Fruit fly (Drosophila melanogaster): Measurements from ENCODE around the gene lectin-29Ca.

The lectin-29Ca gene

DNA sequence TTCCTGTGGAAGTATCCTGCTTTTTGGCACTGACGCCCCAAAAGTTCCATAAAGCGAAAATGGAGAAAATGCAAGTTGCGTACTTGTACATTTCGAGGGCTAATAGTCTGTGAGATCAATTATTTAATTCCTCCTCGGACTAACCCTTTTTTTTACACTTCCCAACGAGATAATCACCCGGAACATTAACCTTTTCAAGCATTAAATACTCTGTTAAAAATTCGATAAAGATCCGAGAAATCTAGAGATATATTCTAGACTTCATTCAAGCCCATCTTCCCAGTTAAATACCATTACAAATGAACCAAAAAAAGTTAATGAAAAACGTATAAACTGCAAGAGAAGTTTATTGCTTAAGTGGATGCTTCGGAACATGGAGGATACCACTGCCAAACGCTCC lies at the start of gene lectin-29Ca:
TSS of gene lectin-29Ca (minus strand) at position 101 of the 400 bp plus-strand sequence.
- TF ChIP-seq Sox15 (GFP tag; optimal IDR thresholded peaks at IDR 0.05) (no peak), vri (GFP tag; optimal IDR thresholded peaks at IDR 0.05) (no peak), CG10669 (GFP tag; optimal IDR thresholded peaks at IDR 0.05) (no peak), dsx (GFP tag; optimal IDR thresholded peaks at IDR 0.05; ENCODE audit: poor library complexity, severe bottlenecking) (no peak), CG8632 (GFP tag; optimal IDR thresholded peaks at IDR 0.05) (no peak), topi (GFP tag; optimal IDR thresholded peaks at IDR 0.05) (no peak), Lpt (GFP tag; optimal IDR thresholded peaks at IDR 0.05) (no peak), svp (GFP tag) (no peak), CG6792 (GFP tag; optimal IDR thresholded peaks at IDR 0.05) (no peak)

DNA sequence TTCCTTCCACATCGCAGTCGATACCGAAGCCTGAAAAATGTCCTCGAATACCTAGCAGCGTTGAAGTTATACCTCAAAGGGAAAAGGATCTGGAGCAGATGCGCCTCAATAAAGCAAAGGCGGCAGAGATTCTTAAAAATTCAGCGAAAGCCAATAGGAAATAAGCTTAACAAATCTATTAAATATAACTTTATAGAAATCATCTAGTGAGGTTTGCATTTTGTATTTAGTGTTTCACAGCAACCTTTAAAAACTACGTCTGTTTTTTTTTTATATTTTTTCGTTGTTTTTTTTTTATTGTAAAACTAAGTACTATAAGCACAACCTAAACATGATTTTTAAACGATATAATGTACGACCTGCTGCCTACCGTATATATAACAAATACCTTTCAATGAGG lies 48.1 kb upstream of the lectin-29Ca start, which contains the start of gene CG31897:
TSS of gene CG31897 (plus strand) at position 301 of the 400 bp plus-strand sequence.
- TF ChIP-seq CG11762 (GFP tag; optimal IDR thresholded peaks at IDR 0.05; ENCODE audit: insufficient read depth) (no peak), Eip78C (GFP tag) (no peak), CG11902 (GFP tag; optimal IDR thresholded peaks at IDR 0.05) (no peak), CG10669 (GFP tag; optimal IDR thresholded peaks at IDR 0.05) (no peak), fd85E (GFP tag; optimal IDR thresholded peaks at IDR 0.05) (no peak), CG8632 (GFP tag; optimal IDR thresholded peaks at IDR 0.05) (no peak), Sox15 (GFP tag; optimal IDR thresholded peaks at IDR 0.05) (no peak), Ets96B (tag; optimal IDR thresholded peaks at IDR 0.05) (no peak), OdsH (GFP tag; optimal IDR thresholded peaks at IDR 0.05) (no peak), acj6 (GFP tag; optimal IDR thresholded peaks at IDR 0.05) (no peak), CG8119 (GFP tag; IDR thresholded peaks at IDR 0.05) (no peak), CG1621 (tag; optimal IDR thresholded peaks at IDR 0.05) (no peak), Sox14 (GFP tag; optimal IDR thresholded peaks at IDR 0.05) (no peak), Hr38 (GFP tag; optimal IDR thresholded peaks at IDR 0.05) (no peak), CG6163 (GFP tag; IDR thresholded peaks at IDR 0.05) (no peak), fkh (GFP tag; optimal IDR thresholded peaks at IDR 0.05) (no peak)

DNA sequence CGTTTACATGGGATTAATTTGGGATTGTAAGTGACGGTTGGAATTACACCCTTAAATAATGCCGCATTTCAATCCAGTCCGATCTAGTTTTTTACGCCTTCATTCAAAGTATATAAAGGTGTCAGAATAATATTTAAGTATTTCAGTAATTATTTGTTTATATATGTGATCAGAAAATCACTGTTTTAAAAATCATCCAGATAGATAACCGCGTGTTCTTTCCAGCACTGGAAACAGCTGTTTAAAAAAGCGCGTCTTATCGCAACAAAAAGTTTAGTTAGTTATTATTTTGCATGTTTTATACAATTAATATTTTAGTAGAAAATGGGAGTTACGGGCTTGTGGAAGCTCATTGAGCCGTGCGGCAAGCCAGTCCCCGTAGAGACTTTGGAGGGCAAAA lies 44.0 kb upstream of the lectin-29Ca start, which contains the start of gene mus201:
TSS of gene mus201 (plus strand) at position 118 of the 400 bp plus-strand sequence.
- TF ChIP-seq CG8319 (GFP tag; optimal IDR thresholded peaks at IDR 0.05) (no peak), Eip93F (GFP tag; optimal IDR thresholded peaks at IDR 0.05) (no peak), pdm3 (GFP tag; optimal IDR thresholded peaks at IDR 0.05) (no peak), Blimp-1 (GFP tag; optimal IDR thresholded peaks at IDR 0.05) (no peak), Gug (GFP tag; IDR thresholded peaks at IDR 0.05) (no peak), CG6163 (GFP tag; IDR thresholded peaks at IDR 0.05) (no peak), spab (GFP tag; optimal IDR thresholded peaks at IDR 0.05) (no peak), svp (GFP tag) (no peak)

DNA sequence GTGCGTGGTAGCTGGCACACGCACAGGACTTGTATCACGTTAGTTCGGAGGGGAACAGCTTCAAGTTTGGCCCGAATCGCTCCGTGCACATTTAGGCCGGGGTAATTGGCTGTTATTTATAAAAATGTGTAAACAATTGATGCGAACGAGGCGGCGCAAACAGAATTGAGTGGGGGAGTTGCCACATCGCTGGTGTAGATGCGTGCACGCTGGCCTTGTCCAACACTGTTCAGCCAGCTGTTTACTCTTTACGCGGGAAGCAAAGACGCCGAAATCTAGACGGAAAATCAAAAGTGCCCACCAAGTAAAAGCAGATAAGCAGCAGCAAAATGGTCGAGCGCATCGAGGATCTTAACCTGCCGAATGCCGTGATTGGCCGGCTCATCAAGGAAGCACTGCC lies 43.1 kb upstream of the lectin-29Ca start, which contains the start of the genes D12 and Chrac-14:
TSS of gene D12 (minus strand) at position 190 of the 400 bp plus-strand sequence.
TSS of gene Chrac-14 (plus strand) at position 230 of the 400 bp plus-strand sequence.
- 0 out of 3 replicates have a peak, but pooled peaks have one; percentile 27 for TF ChIP-seq CG6163 (GFP tag; IDR thresholded peaks at IDR 0.05)
- TF ChIP-seq fkh (GFP tag; optimal IDR thresholded peaks at IDR 0.05): peak; percentile 88
- no peak for TF ChIP-seq CG3032 (tag; optimal IDR thresholded peaks at IDR 0.05)
- no peak for TF ChIP-seq Ets96B (tag; optimal IDR thresholded peaks at IDR 0.05)
- TF ChIP-seq OdsH (GFP tag; optimal IDR thresholded peaks at IDR 0.05): no peak
- no peak for TF ChIP-seq Ets21C (GFP tag; optimal IDR thresholded peaks at IDR 0.05)
- TF ChIP-seq Hr4 (GFP tag; optimal IDR thresholded peaks at IDR 0.05): no peak
- no peak for TF ChIP-seq CG3919 (GFP tag; optimal IDR thresholded peaks at IDR 0.05)
- no peak for TF ChIP-seq Gug (GFP tag; IDR thresholded peaks at IDR 0.05)
- TF ChIP-seq vri (GFP tag; optimal IDR thresholded peaks at IDR 0.05): no peak
- no peak for TF ChIP-seq CG6808 (GFP tag; optimal IDR thresholded peaks at IDR 0.05)
- TF ChIP-seq esn (GFP tag; optimal IDR thresholded peaks at IDR 0.05): peak; percentile 25
- TF ChIP-seq CG9139 (GFP tag; optimal IDR thresholded peaks at IDR 0.05): no peak

Data from whole organism, prepupa.